Worm (Caenorhabditis elegans): ENCODE measurements around the gene R07B7.8.
A peak's percentile ranks its signal among the peaks of the same experiment; 100 is the strongest.

Gene R07B7.8

ce11 chrV:12037889-12038288, 46.2 kb downstream of the R07B7.8 start:
- TF ChIP-seq pax-3 (tag; optimal IDR thresholded peaks at IDR 0.05) = peak; percentile 79
- TF ChIP-seq dsc-1 (tag; optimal IDR thresholded peaks at IDR 0.05) = peak; percentile 65
- peak; percentile 71 for TF ChIP-seq ceh-8 (GFP tag; optimal IDR thresholded peaks at IDR 0.05)
- no peak for TF ChIP-seq ceh-90 (tag; optimal IDR thresholded peaks at IDR 0.05)

DNA sequence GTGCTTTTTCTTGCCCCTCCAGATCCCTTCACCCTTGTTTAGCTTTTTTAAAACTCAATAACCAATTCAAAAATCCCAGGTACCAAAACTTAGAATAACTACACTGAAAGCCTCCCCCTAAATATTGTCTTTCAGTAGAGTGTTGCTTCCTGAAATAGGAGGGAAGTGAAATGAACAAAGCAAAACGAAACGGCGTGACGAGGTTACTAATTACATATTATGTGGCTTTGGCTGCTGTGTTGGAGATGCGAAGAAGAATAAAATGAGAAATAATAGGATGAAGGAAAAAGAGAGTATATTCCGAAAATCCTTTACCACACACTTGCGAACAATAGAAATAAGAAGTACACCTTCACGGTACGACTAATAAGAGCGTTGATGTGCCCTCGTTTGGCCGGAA, 48.0 kb downstream of the R07B7.8 start:
- TF ChIP-seq lir-3 (tag; optimal IDR thresholded peaks at IDR 0.05; ENCODE audit: poor library complexity) (no peak), dsc-1 (tag; optimal IDR thresholded peaks at IDR 0.05) (peak; percentile 52), blmp-1 (tag; optimal IDR thresholded peaks at IDR 0.05) (peak; percentile 7)

- no peak for TF ChIP-seq ceh-88 (GFP tag; IDR thresholded peaks at IDR 0.05)
- TF ChIP-seq F16B12.6 (tag; optimal IDR thresholded peaks at IDR 0.05) = no peak
- no peak for TF ChIP-seq tbx-2 (tag; optimal IDR thresholded peaks at IDR 0.05)
- TF ChIP-seq ztf-4 (tag; optimal IDR thresholded peaks at IDR 0.05) = no peak
- TF ChIP-seq ztf-11 (tag; optimal IDR thresholded peaks at IDR 0.05) = no peak
- no peak for TF ChIP-seq Y116A8C.19 (tag; optimal IDR thresholded peaks at IDR 0.05; ENCODE audit: borderline replicate concordance)
- TF ChIP-seq unc-98 (GFP tag; IDR thresholded peaks at IDR 0.05) = no peak
- TF ChIP-seq lin-39 (tag; optimal IDR thresholded peaks at IDR 0.05) = no peak
- TF ChIP-seq lsy-2 (tag; optimal IDR thresholded peaks at IDR 0.05) = no peak
- TF ChIP-seq elt-3 (tag; optimal IDR thresholded peaks at IDR 0.05) = no peak
- TF ChIP-seq unc-86 (tag; optimal IDR thresholded peaks at IDR 0.05) = no peak
- TF ChIP-seq nhr-11 (tag; optimal IDR thresholded peaks at IDR 0.05) = no peak
- no peak for TF ChIP-seq fkh-10 (GFP tag; optimal IDR thresholded peaks at IDR 0.05)
- TF ChIP-seq ama-1 (optimal IDR thresholded peaks at IDR 0.05) = no peak
These were observed 50.3 kb downstream of the R07B7.8 start for ce11 chrV:12033841-12034240.

DNA sequence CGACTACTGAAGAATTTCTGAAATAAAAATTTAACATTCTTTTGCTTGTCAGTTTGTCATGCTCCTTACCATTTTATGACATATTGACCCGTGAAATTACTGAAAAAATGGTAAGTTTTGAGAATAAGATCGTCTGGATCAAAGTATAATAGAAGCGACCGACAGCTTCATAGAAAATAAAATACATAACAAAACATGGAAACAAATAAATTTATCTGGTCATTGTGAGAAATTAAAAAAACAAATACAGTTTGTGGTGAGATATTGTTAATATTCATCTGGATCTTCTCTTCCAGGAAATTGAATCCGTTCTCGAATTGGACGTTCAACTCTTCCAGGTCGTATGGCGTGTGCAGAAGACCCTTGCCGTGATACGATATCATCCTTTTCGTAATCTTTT, 52.1 kb downstream of the R07B7.8 start, which contains the start of gene pkc-1:
pkc-1 (minus strand) TSS at position 101 of the 400 bp plus-strand sequence.
- TF ChIP-seq irx-1 (tag; optimal IDR thresholded peaks at IDR 0.05) = no peak
- TF ChIP-seq blmp-1 (tag; optimal IDR thresholded peaks at IDR 0.05) = no peak
- TF ChIP-seq lin-14 (GFP tag; optimal IDR thresholded peaks at IDR 0.05) = no peak
- TF ChIP-seq C16A3.4 (tag; optimal IDR thresholded peaks at IDR 0.05) = no peak
- no peak for TF ChIP-seq nhr-19 (GFP tag; conservative IDR thresholded peaks at IDR 0.05)
- TF ChIP-seq ceh-63 (GFP tag; optimal IDR thresholded peaks at IDR 0.05) = no peak
- TF ChIP-seq swsn-7 (tag; optimal IDR thresholded peaks at IDR 0.05) = no peak
- TF ChIP-seq mep-1 (tag; optimal IDR thresholded peaks at IDR 0.05) = no peak
- TF ChIP-seq mef-2 (tag; optimal IDR thresholded peaks at IDR 0.05) = no peak
- no peak for TF ChIP-seq nhr-84 (tag; optimal IDR thresholded peaks at IDR 0.05)
- no peak for TF ChIP-seq xbp-1 (tag; optimal IDR thresholded peaks at IDR 0.05)
- TF ChIP-seq hlh-4 (tag; optimal IDR thresholded peaks at IDR 0.05) = no peak
- no peak for TF ChIP-seq egl-13 (tag; optimal IDR thresholded peaks at IDR 0.05)
- TF ChIP-seq vab-15 (tag; optimal IDR thresholded peaks at IDR 0.05) = no peak
- no peak for TF ChIP-seq unc-130 (tag; optimal IDR thresholded peaks at IDR 0.05)
- TF ChIP-seq egl-27 (tag; optimal IDR thresholded peaks at IDR 0.05) = no peak
